Worm (Caenorhabditis elegans) whole organism, L4 larva: ENCODE measurements around the gene K01A12.3.

Experiments used
- fkh-10 ChIP-seq: fragments of 150-350 bp; optimal IDR thresholded peaks from 2 replicates; lab custom pipeline; 2014; ENCODE audit warnings: missing biosample characterization, missing genetic modification reagents, missing genetic modification characterization
- snpc-4 ChIP-seq: fragments of 150-350 bp; optimal IDR thresholded peaks from 2 replicates; lab custom pipeline; 2014; ENCODE audit warnings: missing biosample characterization, missing genetic modification characterization

- TF ChIP-seq fkh-10 = no peak
- TF ChIP-seq snpc-4 (tag; lab: Kevin White, UChicago) = no peak
These were observed 35.9 kb upstream of the K01A12.3 start for ce11 chrX:8660909-8661308.
